Worm (Caenorhabditis elegans) whole organism, L4/young adult: Measurements from ENCODE around the gene gst-41.

ENCODE experiments used
- dao-5 ChIP-seq: sonication (generic microtip); optimal IDR thresholded peaks from 2 replicates; lab custom pipeline; 2016; ENCODE audit warnings: missing genotype, missing genetic modification characterization, moderate library complexity, missing compliant biosample characterization
- him-1 ChIP-seq: sonication (generic microtip); optimal IDR thresholded peaks from 2 replicates; lab custom pipeline; 2016; ENCODE audit warnings: missing genotype, missing genetic modification reagents, missing genetic modification characterization, missing compliant biosample characterization

ce11 chrV:7434805-7435363 lies 35.8 kb upstream of the gst-41 start:
- TF ChIP-seq dao-5 (tag; lab: Kevin White, UChicago): no peak
- TF ChIP-seq him-1 (tag; lab: Kevin White, UChicago): no peak
